Worm (Caenorhabditis elegans) whole organism, young adult: ENCODE results near the gene F36D3.16.

Experiments used
- B0019.2 ChIP-seq: fragments of 200-800 bp; sonication (Bioruptor generic); conservative IDR thresholded peaks from 2 replicates; pipeline ENCODE4 v1.3.6; 2022; ENCODE audit warnings: missing genetic modification reagents, missing genetic modification characterization, missing compliant biosample characterization
- B0035.1 ChIP-seq: sonication (generic microtip); optimal IDR thresholded peaks from 2 replicates; lab custom pipeline; 2016; ENCODE audit warnings: missing genetic modification characterization, mild to moderate bottlenecking, missing compliant biosample characterization, missing genotype, missing genetic modification reagents
- B0261.1 ChIP-seq: sonication (generic microtip); optimal IDR thresholded peaks from 2 replicates; lab custom pipeline; 2016; ENCODE audit warnings: mild to moderate bottlenecking, missing genetic modification characterization, moderate library complexity, missing compliant biosample characterization
- B0336.3 ChIP-seq: fragments of 200-800 bp; sonication (Bioruptor generic); IDR thresholded peaks from 2 replicates; pipeline ENCODE4 v1.3.6; 2022; ENCODE audit warnings: missing genetic modification characterization, missing compliant biosample characterization
- C06A6.2 ChIP-seq: fragments of 200-800 bp; sonication (Bioruptor generic); conservative IDR thresholded peaks from 2 replicates; pipeline ENCODE4 v1.3.6; 2022; ENCODE audit warnings: missing genetic modification characterization, missing compliant biosample characterization
- D2030.7 ChIP-seq: fragments of 200-800 bp; sonication (Bioruptor generic); IDR thresholded peaks from 2 replicates; pipeline ENCODE4 v1.3.6; 2022; ENCODE audit warnings: missing genetic modification reagents, missing genetic modification characterization, missing compliant biosample characterization
- F39B2.1 ChIP-seq: fragments of 200-800 bp; sonication (Bioruptor generic); IDR thresholded peaks from 2 replicates; pipeline ENCODE4 v1.3.6; 2022; ENCODE audit warnings: missing genetic modification reagents, missing genetic modification characterization, missing compliant biosample characterization
- F57A8.1 ChIP-seq: fragments of 200-800 bp; sonication (Bioruptor generic); optimal IDR thresholded peaks from 2 replicates; lab custom pipeline; 2018; ENCODE audit warnings: mild to moderate bottlenecking, missing genetic modification characterization, moderate library complexity, missing compliant biosample characterization
- F57C9.4 ChIP-seq: sonication (generic microtip); optimal IDR thresholded peaks from 2 replicates; lab custom pipeline; 2017; ENCODE audit warnings: mild to moderate bottlenecking, missing genetic modification characterization, missing compliant biosample characterization
- Y53F4B.3 ChIP-seq: fragments of 200-800 bp; sonication (Bioruptor generic); IDR thresholded peaks from 2 replicates; pipeline ENCODE4 v1.3.6; 2022; ENCODE audit warnings: missing genetic modification reagents, missing genetic modification characterization, missing compliant biosample characterization
- Y67H2A.10 ChIP-seq: fragments of 200-800 bp; sonication (Bioruptor generic); conservative IDR thresholded peaks from 2 replicates; pipeline ENCODE4 v1.3.6; 2022; ENCODE audit warnings: missing genetic modification reagents, missing genetic modification characterization, missing compliant biosample characterization
- Y79H2A.3 ChIP-seq: fragments of 200-800 bp; sonication (Bioruptor generic); conservative IDR thresholded peaks from 2 replicates; pipeline ENCODE4 v1.3.6; 2022; ENCODE audit warnings: missing genetic modification reagents, missing genetic modification characterization, missing compliant biosample characterization
- akir-1 ChIP-seq: fragments of 200-800 bp; sonication (Bioruptor generic); optimal IDR thresholded peaks from 2 replicates; lab custom pipeline; 2018; ENCODE audit warnings: mild to moderate bottlenecking, missing genetic modification characterization, moderate library complexity, missing compliant biosample characterization
- bed-1 ChIP-seq: fragments of 200-800 bp; sonication (Bioruptor generic); IDR thresholded peaks from 2 replicates; pipeline ENCODE4 v1.3.6; 2022; ENCODE audit warnings: missing genetic modification reagents, missing genetic modification characterization, missing compliant biosample characterization
- cebp-1 ChIP-seq, 2 experiments: fragments of 200-800 bp in 1 of 2; sonication (Bioruptor generic) in 1 of 2; sonication (generic microtip) in 1 of 2; IDR thresholded peaks in 1 of 2; optimal IDR thresholded peaks in 1 of 2; 2 replicates each; pipeline versions ENCODE4 v1.3.6 to Lab custom; 2017 to 2022; ENCODE audit warnings: missing compliant biosample characterization in 2 of 2, missing genetic modification characterization in 2 of 2, mild to moderate bottlenecking in 1 of 2, missing genetic modification reagents in 1 of 2, moderate library complexity in 1 of 2
- ceh-79 ChIP-seq: sonication (generic microtip); optimal IDR thresholded peaks from 2 replicates; lab custom pipeline; 2017; ENCODE audit warnings: mild to moderate bottlenecking, missing genetic modification characterization, missing compliant biosample characterization
- die-1 ChIP-seq: sonication (generic microtip); optimal IDR thresholded peaks from 2 replicates; lab custom pipeline; 2016; ENCODE audit warnings: missing genotype, mild to moderate bottlenecking, missing genetic modification characterization, missing compliant biosample characterization
- egrh-3 ChIP-seq: fragments of 200-800 bp; sonication (Bioruptor generic); IDR thresholded peaks from 2 replicates; pipeline ENCODE4 v1.3.6; 2022; ENCODE audit warnings: missing genetic modification reagents, missing genetic modification characterization, missing compliant biosample characterization
- ekl-4 ChIP-seq: fragments of 200-800 bp; sonication (Bioruptor generic); IDR thresholded peaks from 2 replicates; pipeline ENCODE4 v1.3.6; 2022; ENCODE audit warnings: missing genetic modification reagents, missing genetic modification characterization, missing compliant biosample characterization
- him-1 ChIP-seq: sonication (generic microtip); optimal IDR thresholded peaks from 2 replicates; lab custom pipeline; 2016; ENCODE audit warnings: missing genotype, missing genetic modification reagents, missing genetic modification characterization, missing compliant biosample characterization
- lag-1 ChIP-seq: fragments of 200-800 bp; sonication (Bioruptor generic); IDR thresholded peaks from 2 replicates; pipeline ENCODE4 v1.3.6; 2022; ENCODE audit warnings: missing genetic modification reagents, missing genetic modification characterization, missing compliant biosample characterization
- lsy-27 ChIP-seq: sonication (generic microtip); optimal IDR thresholded peaks from 2 replicates; lab custom pipeline; 2017; ENCODE audit warnings: missing genetic modification characterization, mild to moderate bottlenecking, missing compliant biosample characterization, antibody characterized with exemption, missing genotype, borderline replicate concordance; ENCODE audit not compliant: insufficient read depth
- madf-6 ChIP-seq: fragments of 200-800 bp; sonication (Bioruptor generic); IDR thresholded peaks from 2 replicates; pipeline ENCODE4 v1.3.6; 2022; ENCODE audit warnings: missing genetic modification reagents, missing genetic modification characterization, missing compliant biosample characterization
- mcd-1 ChIP-seq: fragments of 200-800 bp; sonication (Bioruptor generic); IDR thresholded peaks from 2 replicates; pipeline ENCODE4 v1.3.6; 2022; ENCODE audit warnings: missing genetic modification reagents, missing genetic modification characterization, missing compliant biosample characterization
- mel-28 ChIP-seq: sonication (generic microtip); optimal IDR thresholded peaks from 2 replicates; lab custom pipeline; 2016; ENCODE audit warnings: borderline replicate concordance, mild to moderate bottlenecking, missing genetic modification characterization, missing compliant biosample characterization
- pbrm-1 ChIP-seq: fragments of 200-800 bp; sonication (Bioruptor generic); IDR thresholded peaks from 2 replicates; pipeline ENCODE4 v1.3.6; 2022; ENCODE audit warnings: missing genetic modification reagents, missing genetic modification characterization, missing compliant biosample characterization
- rec-8 ChIP-seq, 2 experiments: sonication (generic microtip); optimal IDR thresholded peaks; 2 replicates each; lab custom pipeline; 2016; ENCODE audit warnings: mild to moderate bottlenecking in 2 of 2, missing genetic modification characterization in 2 of 2, missing genetic modification reagents in 2 of 2, missing genotype in 2 of 2, missing biosample characterization in 1 of 2, missing compliant biosample characterization in 1 of 2, moderate library complexity in 1 of 2
- repo-1 ChIP-seq: sonication (generic microtip); optimal IDR thresholded peaks from 2 replicates; lab custom pipeline; 2017; ENCODE audit warnings: mild to moderate bottlenecking, missing genetic modification characterization, missing compliant biosample characterization
- snpc-1.1 ChIP-seq: sonication (generic microtip); optimal IDR thresholded peaks from 2 replicates; lab custom pipeline; 2017; ENCODE audit warnings: missing genetic modification characterization, mild to moderate bottlenecking, missing compliant biosample characterization, antibody characterized with exemption, moderate library complexity, missing genotype, missing genetic modification reagents; ENCODE audit not compliant: insufficient read depth
- snpc-1.3 ChIP-seq: sonication (generic microtip); optimal IDR thresholded peaks from 2 replicates; lab custom pipeline; 2017; ENCODE audit warnings: missing genetic modification characterization, mild to moderate bottlenecking, missing compliant biosample characterization, antibody characterized with exemption, moderate library complexity, missing genotype, missing genetic modification reagents; ENCODE audit not compliant: insufficient read depth
- snpc-4 ChIP-seq, 5 experiments: fragments of 150-350 bp in 1 of 5; sonication (generic microtip) in 4 of 5; optimal IDR thresholded peaks; 2 replicates each; lab custom pipeline; 2014 to 2018; ENCODE audit warnings: missing genetic modification characterization in 5 of 5, missing biosample characterization in 3 of 5, antibody characterized with exemption in 2 of 5, mild to moderate bottlenecking in 2 of 5, missing compliant biosample characterization in 2 of 5, missing genotype in 2 of 5, moderate library complexity in 2 of 5, missing genetic modification reagents in 1 of 5
- tbp1 ChIP-seq: fragments of 200-800 bp; sonication (Bioruptor generic); optimal IDR thresholded peaks from 2 replicates; lab custom pipeline; 2018; ENCODE audit warnings: mild to moderate bottlenecking, missing genetic modification characterization, missing compliant biosample characterization
- tbx-9 ChIP-seq: sonication (generic microtip); optimal IDR thresholded peaks from 2 replicates; lab custom pipeline; 2016; ENCODE audit warnings: borderline replicate concordance, missing genetic modification characterization, inconsistent platforms, missing compliant biosample characterization
- tlf-1 ChIP-seq: fragments of 200-800 bp; sonication (Bioruptor generic); optimal IDR thresholded peaks from 2 replicates; lab custom pipeline; 2018; ENCODE audit warnings: mild to moderate bottlenecking, missing genetic modification characterization, missing compliant biosample characterization
- unc-62 ChIP-seq: fragments of 150-350 bp; optimal IDR thresholded peaks from 2 replicates; lab custom pipeline; 2014; ENCODE audit warnings: missing biosample characterization, missing genetic modification reagents, missing genetic modification characterization
- xnd-1 ChIP-seq: sonication (generic microtip); optimal IDR thresholded peaks from 2 replicates; lab custom pipeline; 2016; ENCODE audit warnings: missing genotype, missing genetic modification reagents, missing genetic modification characterization, missing compliant biosample characterization
- zfh-2 ChIP-seq: fragments of 200-800 bp; sonication (Bioruptor generic); conservative IDR thresholded peaks from 2 replicates; pipeline ENCODE4 v1.3.6; 2022; ENCODE audit warnings: missing genetic modification reagents, missing genetic modification characterization, missing compliant biosample characterization

The F36D3.16 gene

DNA sequence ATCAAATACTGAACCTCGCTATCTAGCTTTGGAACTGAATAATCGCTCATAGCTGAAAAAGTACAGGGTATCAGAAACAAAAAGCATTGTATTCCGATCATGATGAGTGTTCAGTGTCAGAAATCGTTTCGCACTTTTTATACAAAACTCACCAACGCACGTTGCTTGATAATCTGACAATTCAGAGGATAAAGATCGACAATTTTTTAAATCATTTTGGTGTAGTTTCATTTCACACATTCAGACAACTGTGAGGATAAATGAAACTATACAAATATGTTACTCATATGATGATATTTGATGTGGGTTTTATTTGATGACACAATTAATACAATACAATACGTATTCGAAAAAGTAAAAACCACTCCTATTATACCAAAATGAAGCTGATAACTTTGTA is 44.9 kb upstream of the F36D3.16 start, which contains the start of gene F57E7.2 (continued):
- no peak for TF ChIP-seq C06A6.2
- no peak for TF ChIP-seq snpc-1.3

DNA sequence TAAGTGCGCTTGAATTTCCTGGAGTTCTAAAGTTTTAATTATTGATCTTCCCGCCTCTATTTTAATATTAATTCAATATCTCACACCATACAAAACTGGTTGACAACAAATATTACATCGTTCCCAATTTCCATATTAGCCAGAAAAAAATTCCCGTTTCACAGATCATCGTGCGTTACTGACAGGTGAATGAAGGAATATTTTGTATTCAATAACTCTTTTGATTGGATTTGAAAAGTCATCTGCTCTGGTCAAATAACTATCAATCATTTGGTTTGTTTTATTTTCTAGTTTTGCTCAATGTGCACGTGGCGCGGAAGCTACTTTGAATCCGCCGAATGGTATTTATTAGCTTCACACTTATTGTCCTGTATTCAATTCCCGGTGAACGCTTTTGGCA is 44.2 kb upstream of the F36D3.16 start, which contains the start of gene srh-139:
TSS of gene srh-139 (plus strand) at position 301 of the 400 bp plus-strand sequence.
- TF ChIP-seq die-1 (tag; lab: Kevin White, UChicago) = no peak
- no peak for TF ChIP-seq him-1
- TF ChIP-seq snpc-1.1 (tag; lab: Kevin White, UChicago) = no peak
- TF ChIP-seq egrh-3 (GFP tag; lab: Robert Waterston, UW) = no peak
- no peak for TF ChIP-seq snpc-4 (GFP tag; optimal IDR thresholded peaks at IDR 0.05; lab: Kevin White, UChicago)
- no peak for TF ChIP-seq snpc-4 (tag; optimal IDR thresholded peaks at IDR 0.05; lab: Kevin White, UChicago)
- no peak for TF ChIP-seq bed-1 (GFP tag; lab: Robert Waterston, UW)
- TF ChIP-seq Y67H2A.10 (GFP tag; lab: Robert Waterston, UW) = no peak
- no peak for TF ChIP-seq cebp-1 (GFP tag; IDR thresholded peaks at IDR 0.05; lab: Robert Waterston, UW)
- TF ChIP-seq cebp-1 (tag; optimal IDR thresholded peaks at IDR 0.05; lab: Kevin White, UChicago) = no peak
- TF ChIP-seq lag-1 (GFP tag; lab: Robert Waterston, UW) = no peak
- TF ChIP-seq F39B2.1 (GFP tag; lab: Robert Waterston, UW) = no peak
- TF ChIP-seq F57A8.1 (GFP tag; lab: Kevin White, UChicago) = no peak
- no peak for TF ChIP-seq Y53F4B.3 (GFP tag; lab: Robert Waterston, UW)
- no peak for TF ChIP-seq B0336.3 (GFP tag; lab: Robert Waterston, UW)
- no peak for TF ChIP-seq mcd-1
- no peak for TF ChIP-seq mel-28 (tag; lab: Kevin White, UChicago)

DNA sequence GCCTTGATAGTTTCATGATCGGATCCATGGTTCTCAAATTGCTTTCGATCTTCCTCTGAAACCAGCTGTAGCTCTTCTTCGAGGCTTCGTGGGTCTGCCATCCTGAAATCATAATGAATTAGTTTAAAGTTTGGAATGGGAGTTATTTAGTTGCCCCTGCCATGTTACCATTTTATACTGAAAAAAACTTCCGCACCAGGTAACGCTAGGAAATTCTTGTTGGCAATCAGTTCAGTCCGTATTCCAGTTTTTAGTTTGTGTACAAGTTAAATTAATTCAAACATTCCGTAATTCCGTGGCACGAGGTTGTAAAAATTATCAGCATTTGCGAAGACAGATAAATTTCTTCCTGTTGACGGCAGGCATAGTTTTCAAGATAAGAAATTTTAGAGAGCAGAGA is 40.4 kb upstream of the F36D3.16 start, which contains the start of gene Y32B12A.5:
TSS of gene Y32B12A.5 (minus strand) at position 101 of the 400 bp plus-strand sequence.
- TF ChIP-seq tbp1 (GFP tag; lab: Kevin White, UChicago) = no peak
- TF ChIP-seq B0261.1 (tag; lab: Kevin White, UChicago) = no peak
- no peak for TF ChIP-seq F57C9.4 (tag; lab: Kevin White, UChicago)
- TF ChIP-seq D2030.7 (GFP tag; lab: Robert Waterston, UW) = no peak
- no peak for TF ChIP-seq ceh-79
- TF ChIP-seq snpc-1.1 (tag; lab: Kevin White, UChicago) = no peak
- TF ChIP-seq unc-62 (GFP tag; lab: Kevin White, UChicago) = no peak
- TF ChIP-seq B0035.1 (tag; lab: Kevin White, UChicago) = no peak
- TF ChIP-seq lsy-27 = no peak
- TF ChIP-seq bed-1 (GFP tag; lab: Robert Waterston, UW) = no peak
- no peak for TF ChIP-seq egrh-3 (GFP tag; lab: Robert Waterston, UW)
- no peak for TF ChIP-seq akir-1
- TF ChIP-seq B0336.3 (GFP tag; lab: Robert Waterston, UW) = no peak
- no peak for TF ChIP-seq pbrm-1 (GFP tag; lab: Robert Waterston, UW)
- TF ChIP-seq xnd-1 (tag; lab: Kevin White, UChicago) = no peak
- TF ChIP-seq zfh-2 = no peak
- TF ChIP-seq tlf-1 (GFP tag; lab: Kevin White, UChicago) = no peak
- TF ChIP-seq, all 124 proteins: peak for 0

DNA sequence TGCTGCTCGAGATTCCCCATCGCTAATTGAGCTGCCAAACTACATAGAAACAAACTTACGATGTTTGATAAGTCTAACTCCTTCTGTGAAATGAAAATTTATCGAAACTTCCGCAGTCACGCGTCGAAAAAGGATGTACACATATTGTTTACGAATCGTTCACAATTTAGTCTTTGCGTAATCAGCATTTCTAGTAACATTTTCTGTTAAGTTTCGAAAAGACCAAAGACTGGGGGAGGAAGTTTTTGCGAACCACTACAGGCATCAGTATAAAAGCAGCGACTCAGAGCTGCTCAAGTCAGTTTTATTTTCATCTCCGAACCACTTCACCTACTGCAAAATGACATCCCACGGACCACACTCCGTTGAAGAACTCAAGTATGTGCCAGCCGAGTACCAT is 39.7 kb upstream of the F36D3.16 start, which contains the start of gene sqst-4:
TSS of gene sqst-4 (plus strand) at position 301 of the 400 bp plus-strand sequence.
- TF ChIP-seq snpc-1.1 (tag; lab: Kevin White, UChicago) (no peak), B0019.2 (GFP tag; lab: Robert Waterston, UW) (no peak), ekl-4 (GFP tag; lab: Robert Waterston, UW) (no peak), madf-6 (GFP tag; lab: Robert Waterston, UW) (no peak), tbx-9 (no peak), rec-8 (tag; optimal IDR thresholded peaks at IDR 0.05; lab: Kevin White, UChicago) (no peak), Y79H2A.3 (GFP tag; lab: Robert Waterston, UW) (no peak), repo-1 (tag; lab: Kevin White, UChicago) (no peak)
